Comparison of ENCODE assay signal across 1 fruit fly cellular context in the genomic region with DNA sequence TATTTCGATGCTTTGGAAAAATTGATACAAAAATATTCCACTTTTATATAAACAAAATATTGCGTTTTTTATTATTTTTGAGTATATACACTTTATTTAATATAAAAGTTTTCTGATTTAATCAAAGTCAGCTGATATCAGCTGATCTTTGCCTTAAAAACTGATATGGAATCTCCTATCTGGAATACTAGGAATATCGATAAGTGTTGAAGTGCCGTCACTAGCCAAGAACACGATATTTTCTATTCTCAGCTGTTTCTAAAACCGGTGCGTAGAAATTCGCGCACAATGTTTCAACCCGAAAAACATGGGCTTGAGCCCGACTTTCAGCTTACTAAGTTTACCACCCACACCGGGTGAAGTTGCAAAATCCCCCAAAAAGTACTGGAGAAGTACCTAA.
TF ChIP-seq lines count a peak whose summit lies in the region.

A gene (plus strand): TSS at position 124 of the 400 bp plus-strand sequence.

TF ChIP-seq in whole organism, embryonic, 481 proteins besides CTCF, POLR2A, EP300 and RAD21 (continued from another document):
- no peak for TF ChIP-seq Doc2 (GFP tag; IDR thresholded peaks at IDR 0.05; lab: Robert Waterston, UW)
